Worm (Caenorhabditis elegans) whole organism, late embryonic: ENCODE results near the gene Y54G2A.77.

ENCODE experiments used
- ahr-1 ChIP-seq: sonication (generic microtip); optimal IDR thresholded peaks from 2 replicates; lab custom pipeline; 2016; ENCODE audit warnings: missing genetic modification characterization, missing compliant biosample characterization
- ama-1 ChIP-seq: fragments of 150-350 bp; optimal IDR thresholded peaks from 2 replicates; lab custom pipeline; 2014
- ceh-14 ChIP-seq: sonication (generic microtip); optimal IDR thresholded peaks from 2 replicates; lab custom pipeline; 2016; ENCODE audit warnings: missing genotype, missing genetic modification characterization, missing compliant biosample characterization
- ceh-9 ChIP-seq: sonication (generic microtip); optimal IDR thresholded peaks from 2 replicates; lab custom pipeline; 2016; ENCODE audit warnings: mild to moderate bottlenecking, missing genetic modification characterization, inconsistent platforms, missing compliant biosample characterization
- che-1 ChIP-seq: sonication (generic microtip); optimal IDR thresholded peaks from 2 replicates; lab custom pipeline; 2016; ENCODE audit warnings: mild to moderate bottlenecking, missing genetic modification characterization, missing compliant biosample characterization
- ets-4 ChIP-seq: sonication (generic microtip); optimal IDR thresholded peaks from 2 replicates; lab custom pipeline; 2016; ENCODE audit warnings: missing genetic modification characterization, missing compliant biosample characterization
- lim-6 ChIP-seq: sonication (generic microtip); optimal IDR thresholded peaks from 2 replicates; lab custom pipeline; 2016; ENCODE audit warnings: missing genetic modification characterization, missing compliant biosample characterization
- lin-11 ChIP-seq: fragments of 200-800 bp; sonication (Bioruptor generic); optimal IDR thresholded peaks from 2 replicates; lab custom pipeline; 2018; ENCODE audit warnings: mild to moderate bottlenecking, missing genetic modification characterization, missing compliant biosample characterization
- mec-3 ChIP-seq: sonication (generic microtip); optimal IDR thresholded peaks from 2 replicates; lab custom pipeline; 2016; ENCODE audit warnings: borderline replicate concordance, missing genetic modification characterization, missing compliant biosample characterization
- nfya-1 ChIP-seq: sonication (generic microtip); optimal IDR thresholded peaks from 2 replicates; lab custom pipeline; 2017; ENCODE audit warnings: missing genetic modification characterization, mild to moderate bottlenecking, missing compliant biosample characterization, antibody characterized with exemption, moderate library complexity
- nhr-11 ChIP-seq: fragments of 150-350 bp; optimal IDR thresholded peaks from 2 replicates; lab custom pipeline; 2014; ENCODE audit warnings: missing biosample characterization, missing genetic modification characterization
- ref-2 ChIP-seq: sonication (generic microtip); optimal IDR thresholded peaks from 2 replicates; lab custom pipeline; 2016; ENCODE audit warnings: missing genetic modification characterization, missing compliant biosample characterization

DNA sequence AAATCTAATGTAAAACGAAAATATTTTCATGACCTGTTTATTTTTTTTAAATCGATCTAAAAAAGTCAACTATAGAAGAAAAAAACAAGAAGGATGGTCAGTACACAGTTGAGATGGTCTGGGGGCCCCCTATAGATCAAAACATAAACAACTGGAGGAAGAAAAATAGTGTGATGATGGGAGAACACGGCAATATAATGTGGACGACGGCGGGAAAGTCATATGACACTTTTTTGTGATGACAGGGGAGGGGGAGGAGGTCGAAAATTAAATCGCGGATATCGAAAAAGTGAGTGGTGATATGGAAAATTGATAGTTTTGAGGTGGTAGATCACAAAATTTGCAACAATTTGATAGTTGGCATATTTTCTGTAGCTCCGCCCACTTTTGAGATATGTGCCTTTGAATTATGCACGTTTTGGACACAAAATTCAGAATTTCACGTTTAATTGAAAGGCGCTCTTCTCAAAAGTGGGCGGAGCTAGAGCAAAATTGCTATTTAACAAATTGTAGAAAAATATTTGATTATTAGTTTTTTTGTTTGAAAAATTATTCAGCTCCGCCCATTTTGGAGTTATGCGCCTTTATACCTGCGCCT is 11.0 kb downstream of the Y54G2A.77 start:
- TF ChIP-seq ets-4, result no peak
- TF ChIP-seq nfya-1, result no peak
- no peak for TF ChIP-seq nhr-11 (tag; lab: Kevin White, UChicago)
- TF ChIP-seq ceh-14 (tag; lab: Kevin White, UChicago), result no peak
- TF ChIP-seq ceh-9, result no peak
- TF ChIP-seq ref-2 (tag; lab: Kevin White, UChicago), result no peak
- no peak for TF ChIP-seq ahr-1
- TF ChIP-seq che-1 (tag; lab: Kevin White, UChicago), result no peak
- TF ChIP-seq ama-1 (lab: Kevin White, UChicago), result no peak
- no peak for TF ChIP-seq lin-11 (tag; lab: Kevin White, UChicago)
- TF ChIP-seq mec-3 (tag; lab: Kevin White, UChicago), result no peak
- TF ChIP-seq lim-6, result no peak
